Worm (Caenorhabditis elegans): ENCODE measurements around the gene ZK287.4.

ce11 chrV:9654154-9654805, 31.2 kb downstream of the ZK287.4 start, which contains the start of gene cyp-29A4:
- TF ChIP-seq unc-62 (GFP tag; optimal IDR thresholded peaks at IDR 0.05): no peak
- no peak for TF ChIP-seq C34F6.9 (tag; optimal IDR thresholded peaks at IDR 0.05)
- TF ChIP-seq ztf-11 (tag; optimal IDR thresholded peaks at IDR 0.05): no peak
- no peak for TF ChIP-seq peb-1 (tag; optimal IDR thresholded peaks at IDR 0.05)
- no peak for TF ChIP-seq skn-1 (tag; optimal IDR thresholded peaks at IDR 0.05)
- TF ChIP-seq ama-1 (optimal IDR thresholded peaks at IDR 0.05): no peak
- TF ChIP-seq ceh-82 (tag; optimal IDR thresholded peaks at IDR 0.05): no peak
